Worm (Caenorhabditis elegans): ENCODE results near the gene F59F3.6.

DNA sequence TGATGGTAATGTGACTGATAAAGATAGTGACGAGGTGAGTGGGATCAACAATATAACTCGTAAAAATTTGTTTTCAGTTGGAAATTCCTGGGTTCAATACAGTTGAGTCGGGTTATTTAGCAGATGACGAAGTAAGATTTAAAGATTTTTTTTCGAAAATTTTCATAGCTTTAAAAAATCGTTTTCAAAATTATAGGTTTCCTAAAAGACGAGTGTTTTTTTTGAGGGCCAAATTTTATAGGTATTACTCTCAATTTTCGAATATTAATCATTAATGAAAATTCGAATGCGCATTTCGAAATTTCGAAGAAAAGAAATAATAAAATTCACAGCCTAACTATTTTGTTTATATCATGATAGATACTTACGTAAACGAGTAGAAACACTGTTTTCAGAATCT is 28.0 kb downstream of the F59F3.6 start:
- TF ChIP-seq lin-39 (tag; optimal IDR thresholded peaks at IDR 0.05): no peak
- TF ChIP-seq ctbp-1 (GFP tag; IDR thresholded peaks at IDR 0.05): no peak
- no peak for TF ChIP-seq hlh-30 (tag; optimal IDR thresholded peaks at IDR 0.05; ENCODE audit: insufficient read depth)
- no peak for TF ChIP-seq nhr-76 (tag; optimal IDR thresholded peaks at IDR 0.05)
- no peak for TF ChIP-seq ceh-20 (GFP tag; IDR thresholded peaks at IDR 0.05)
- no peak for TF ChIP-seq snpc-4 (tag; optimal IDR thresholded peaks at IDR 0.05)
- TF ChIP-seq pha-4 (GFP tag; IDR thresholded peaks at IDR 0.05): no peak
- TF ChIP-seq pha-4 (tag; optimal IDR thresholded peaks at IDR 0.05): no peak
- no peak for TF ChIP-seq lir-3 (tag; optimal IDR thresholded peaks at IDR 0.05)
- TF ChIP-seq dpl-1 (GFP tag; optimal IDR thresholded peaks at IDR 0.05): no peak
- no peak for TF ChIP-seq nhr-237 (tag; optimal IDR thresholded peaks at IDR 0.05)

Data from whole organism, L4 larva.